Fruit fly (Drosophila melanogaster) whole organism: Measurements from ENCODE around the gene Lsp1gamma.

ENCODE experiments used
- CG8478 ChIP-seq: fragments of >200 bp; optimal IDR thresholded peaks from 2 replicates; lab custom pipeline; 2018; ENCODE audit warnings: inconsistent platforms
- Dll ChIP-seq: fragments of >200 bp; optimal IDR thresholded peaks from 2 replicates; lab custom pipeline; 2017
- EcR ChIP-seq, 2 experiments: fragments of >200 bp; optimal IDR thresholded peaks; 2 replicates each; lab custom pipeline; 2017; ENCODE audit warnings: missing biosample characterization in 2 of 2, missing genetic modification characterization in 2 of 2, missing genetic modification reagents in 2 of 2
- pan ChIP-seq: fragments of >200 bp; optimal IDR thresholded peaks from 2 replicates; lab custom pipeline; 2017
- psq ChIP-seq: fragments of >200 bp; optimal IDR thresholded peaks from 2 replicates; lab custom pipeline; 2017
- usp ChIP-seq: fragments of >200 bp; optimal IDR thresholded peaks from 2 replicates; lab custom pipeline; 2017; ENCODE audit warnings: missing biosample characterization, missing genetic modification characterization, mixed read lengths

Gene Lsp1gamma

DNA sequence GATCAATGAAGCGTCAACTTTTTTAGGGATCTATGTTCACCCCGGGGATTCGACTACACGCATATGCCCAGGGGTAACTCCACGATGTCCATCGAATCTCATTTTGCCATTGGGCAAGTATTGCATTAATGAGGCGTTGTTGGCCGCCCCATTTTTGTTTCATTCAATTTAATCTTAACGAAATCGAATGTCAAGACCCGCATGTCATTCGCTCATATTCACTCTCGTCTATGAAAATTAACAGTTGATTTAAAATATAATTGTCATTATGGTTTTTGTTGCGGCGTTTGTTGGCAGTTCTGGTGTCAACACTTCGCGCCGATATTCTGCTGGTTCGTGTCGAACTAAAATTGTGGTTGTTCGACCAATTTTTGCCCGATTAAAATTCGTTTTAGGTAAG, 20.7 kb downstream of the Lsp1gamma start:
- TF ChIP-seq usp (GFP tag; lab: Kevin White, UChicago) (no peak), psq (no peak), pan (lab: Kevin White, UChicago) (no peak), Dll (lab: Kevin White, UChicago) (no peak), CG8478 (lab: Kevin White, UChicago) (no peak), EcR (GFP tag; optimal IDR thresholded peaks at IDR 0.05; lab: Kevin White, UChicago) (no peak)

dm6 chr3L:90885-91284, 24.7 kb downstream of the Lsp1gamma start:
- TF ChIP-seq CG8478 (lab: Kevin White, UChicago), result no peak
- TF ChIP-seq Dll (lab: Kevin White, UChicago), result no peak
- TF ChIP-seq psq, result no peak
- TF ChIP-seq EcR (GFP tag; optimal IDR thresholded peaks at IDR 0.05; lab: Kevin White, UChicago), result no peak
- TF ChIP-seq usp (GFP tag; lab: Kevin White, UChicago), result no peak
- TF ChIP-seq pan (lab: Kevin White, UChicago), result no peak

DNA sequence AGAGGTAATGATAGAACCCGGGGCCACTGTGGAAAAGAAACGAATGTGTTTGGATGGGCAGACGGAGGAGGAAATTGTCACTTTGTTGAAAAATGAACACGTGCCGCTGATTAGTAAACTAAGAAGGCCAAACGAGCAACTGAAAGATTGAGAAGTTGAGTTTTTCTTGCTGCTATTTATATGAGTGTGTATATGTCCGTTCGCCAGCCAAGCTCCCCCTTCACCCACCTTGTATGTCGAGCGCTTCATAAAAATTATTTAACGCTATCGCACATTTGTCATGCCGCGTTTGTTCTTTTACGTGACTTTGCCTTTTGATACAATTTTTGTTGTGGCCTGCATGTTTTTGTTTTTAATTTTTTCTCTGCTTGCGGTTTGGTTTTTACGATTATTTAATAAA, 25.7 kb downstream of the Lsp1gamma start:
- no peak for TF ChIP-seq usp (GFP tag; lab: Kevin White, UChicago)
- no peak for TF ChIP-seq CG8478 (lab: Kevin White, UChicago)
- no peak for TF ChIP-seq psq
- no peak for TF ChIP-seq pan (lab: Kevin White, UChicago)
- no peak for TF ChIP-seq Dll (lab: Kevin White, UChicago)
- no peak for TF ChIP-seq EcR (GFP tag; optimal IDR thresholded peaks at IDR 0.05; lab: Kevin White, UChicago)

DNA sequence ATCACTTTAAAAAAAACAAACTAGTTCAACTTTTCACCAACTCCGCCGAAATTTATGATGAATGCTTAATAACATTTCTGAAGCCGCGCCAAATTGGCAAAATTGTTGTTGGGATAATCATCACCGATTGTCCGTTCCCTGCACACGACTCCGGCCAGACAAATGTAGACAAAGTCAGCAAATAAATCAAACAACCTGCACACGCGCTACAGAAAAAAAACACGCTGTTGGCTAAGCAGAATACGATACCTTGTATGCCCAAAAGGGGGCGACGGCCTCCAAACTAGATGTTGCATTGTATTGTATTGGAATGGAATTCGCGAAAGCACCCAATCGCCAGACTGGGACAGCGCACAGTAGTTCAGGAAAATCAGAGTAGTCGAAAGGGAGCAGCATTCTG, 27.3 kb downstream of the Lsp1gamma start:
- TF ChIP-seq usp (GFP tag; lab: Kevin White, UChicago) (no peak), EcR (GFP tag; optimal IDR thresholded peaks at IDR 0.05; lab: Kevin White, UChicago) (no peak), pan (lab: Kevin White, UChicago) (no peak)

DNA sequence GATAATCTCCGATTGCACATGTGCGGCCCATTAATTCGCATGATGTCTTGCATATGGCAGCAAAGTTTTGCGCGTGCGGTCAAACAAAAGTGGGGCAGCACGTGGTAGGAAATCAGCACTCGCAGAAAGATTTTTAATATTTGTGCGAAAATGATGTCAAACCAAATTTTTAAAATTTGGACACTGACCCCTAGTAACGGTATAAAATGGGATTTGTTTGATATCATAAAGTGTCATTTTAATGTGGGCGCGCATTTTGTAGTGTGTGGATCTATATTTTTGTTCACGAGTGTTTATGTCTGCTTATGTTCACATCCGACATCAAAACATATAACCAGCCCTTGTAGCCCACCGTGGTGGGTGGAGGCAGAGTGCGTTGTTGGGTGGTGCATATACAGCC, 27.8 kb downstream of the Lsp1gamma start:
- TF ChIP-seq EcR (GFP tag; optimal IDR thresholded peaks at IDR 0.05; lab: Kevin White, UChicago), result no peak

DNA sequence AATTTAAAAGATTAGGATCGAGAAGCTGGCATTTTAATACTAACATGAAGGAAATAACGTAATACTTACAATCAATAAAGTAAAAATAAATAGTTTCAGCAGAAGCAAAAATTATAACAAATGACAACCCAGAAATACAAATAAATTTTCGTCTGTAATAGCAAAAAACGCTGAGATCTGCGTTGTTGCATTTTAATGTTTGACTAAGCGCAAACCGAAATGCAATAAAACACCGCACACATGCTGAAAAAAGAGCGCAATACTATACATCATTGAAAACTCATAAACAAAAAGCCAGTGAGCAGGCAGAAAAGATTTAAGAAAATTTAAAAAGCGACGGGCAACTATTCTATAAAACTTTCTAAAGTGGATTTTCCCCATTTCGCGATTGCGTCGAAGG, 28.6 kb downstream of the Lsp1gamma start:
- no peak for TF ChIP-seq EcR (GFP tag; optimal IDR thresholded peaks at IDR 0.05; lab: Kevin White, UChicago)
- no peak for TF ChIP-seq pan (lab: Kevin White, UChicago)
- TF ChIP-seq psq, result no peak
- no peak for TF ChIP-seq usp (GFP tag; lab: Kevin White, UChicago)
- no peak for TF ChIP-seq CG8478 (lab: Kevin White, UChicago)
- no peak for TF ChIP-seq Dll (lab: Kevin White, UChicago)

DNA sequence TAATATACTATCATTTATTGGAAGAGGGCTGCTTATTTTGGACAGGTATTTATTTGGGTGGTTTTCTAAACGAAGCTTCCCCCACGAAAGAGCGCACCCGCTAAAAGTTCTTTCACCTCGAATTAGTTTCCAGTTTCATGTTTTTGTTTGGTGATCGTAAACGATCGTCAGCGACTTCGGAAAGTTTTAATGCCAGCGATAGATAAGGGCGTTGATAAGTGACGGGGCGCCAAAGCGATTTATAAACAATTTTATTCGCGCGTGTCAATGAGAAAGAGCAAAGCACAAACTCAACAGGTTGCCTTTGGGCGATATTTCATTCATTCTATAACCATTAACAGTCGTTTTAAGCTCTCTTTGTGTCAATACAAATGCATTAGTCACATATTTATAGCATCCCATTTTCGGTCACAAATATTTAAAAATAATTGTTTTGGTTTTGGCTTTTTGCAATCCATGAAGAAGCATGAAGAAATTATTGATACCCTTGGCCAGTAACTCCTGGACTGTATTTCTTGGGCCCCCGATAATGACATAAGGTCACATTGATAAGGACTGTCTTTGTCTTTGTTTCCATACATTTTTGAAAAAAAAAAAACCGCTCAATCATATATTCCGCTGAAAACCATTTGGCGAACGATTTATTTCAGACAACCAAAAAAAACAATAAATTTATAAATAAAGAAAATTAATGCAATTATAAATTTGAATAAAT, 29.4 kb downstream of the Lsp1gamma start:
- TF ChIP-seq usp (GFP tag; lab: Kevin White, UChicago), result no peak
- no peak for TF ChIP-seq Dll (lab: Kevin White, UChicago)
- no peak for TF ChIP-seq psq
- TF ChIP-seq pan (lab: Kevin White, UChicago), result no peak
- no peak for TF ChIP-seq CG8478 (lab: Kevin White, UChicago)
- TF ChIP-seq EcR (GFP tag; optimal IDR thresholded peaks at IDR 0.05; lab: Kevin White, UChicago), result no peak

dm6 chr3L:97823-98222, 31.6 kb downstream of the Lsp1gamma start:
- TF ChIP-seq EcR (GFP tag; optimal IDR thresholded peaks at IDR 0.05; lab: Kevin White, UChicago) (no peak), psq (no peak), Dll (lab: Kevin White, UChicago) (no peak), pan (lab: Kevin White, UChicago) (no peak), usp (GFP tag; lab: Kevin White, UChicago) (no peak), CG8478 (lab: Kevin White, UChicago) (no peak)

dm6 chr3L:98275-98674, 32.0 kb downstream of the Lsp1gamma start, which contains the start of gene CG12483:
TSS of gene CG12483 (minus strand) at chr3L:98375.
- TF ChIP-seq pan (lab: Kevin White, UChicago), result no peak
- no peak for TF ChIP-seq usp (GFP tag; lab: Kevin White, UChicago)
- no peak for TF ChIP-seq CG8478 (lab: Kevin White, UChicago)
- TF ChIP-seq Dll (lab: Kevin White, UChicago), result no peak
- no peak for TF ChIP-seq EcR (GFP tag; optimal IDR thresholded peaks at IDR 0.05; lab: Kevin White, UChicago)
- TF ChIP-seq psq, result no peak

dm6 chr3L:104076-104475, 37.8 kb downstream of the Lsp1gamma start:
- TF ChIP-seq Dll (lab: Kevin White, UChicago) (no peak), pan (lab: Kevin White, UChicago) (no peak), CG8478 (lab: Kevin White, UChicago) (no peak), psq (no peak), EcR (GFP tag; optimal IDR thresholded peaks at IDR 0.05; lab: Kevin White, UChicago) (no peak), usp (GFP tag; lab: Kevin White, UChicago) (no peak)

DNA sequence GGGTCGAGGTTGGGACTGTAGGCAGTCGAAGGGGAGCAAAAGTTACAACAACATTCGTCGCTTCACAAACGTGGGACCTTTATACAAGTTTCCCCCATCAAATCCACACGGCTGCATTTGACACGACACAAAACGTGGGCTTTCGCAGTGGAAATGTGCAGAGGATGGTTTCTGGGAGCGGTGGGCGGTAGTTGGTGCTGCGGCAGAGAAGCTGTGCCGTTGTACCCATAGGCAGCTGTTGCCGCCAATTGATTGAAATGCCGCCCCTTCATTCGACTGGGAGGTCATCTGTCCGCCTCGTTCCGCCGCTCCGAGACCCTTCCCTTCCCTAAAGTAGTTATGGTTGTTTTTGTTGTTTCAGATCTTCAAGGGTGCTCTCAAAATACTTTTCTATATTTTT, 42.8 kb downstream of the Lsp1gamma start:
- TF ChIP-seq CG8478 (lab: Kevin White, UChicago), result no peak
- no peak for TF ChIP-seq pan (lab: Kevin White, UChicago)
- no peak for TF ChIP-seq EcR (GFP tag; optimal IDR thresholded peaks at IDR 0.05; lab: Kevin White, UChicago)
- TF ChIP-seq psq, result no peak
- no peak for TF ChIP-seq Dll (lab: Kevin White, UChicago)
- no peak for TF ChIP-seq usp (GFP tag; lab: Kevin White, UChicago)

- TF ChIP-seq psq (no peak), CG8478 (lab: Kevin White, UChicago) (no peak), EcR (GFP tag; optimal IDR thresholded peaks at IDR 0.05; lab: Kevin White, UChicago) (no peak), usp (GFP tag; lab: Kevin White, UChicago) (no peak), Dll (lab: Kevin White, UChicago) (no peak), pan (lab: Kevin White, UChicago) (no peak)
These were observed 43.7 kb downstream of the Lsp1gamma start for dm6 chr3L:109936-110335.
